Worm (Caenorhabditis elegans) whole organism, L3 larva: Measurements from ENCODE around the gene skr-20.

Experiments
- R02D3.7 ChIP-seq: fragments of 150-350 bp; optimal IDR thresholded peaks from 2 replicates; lab custom pipeline; 2014; ENCODE audit warnings: missing biosample characterization, missing genetic modification characterization
- ZK546.5 ChIP-seq: sonication (generic microtip); optimal IDR thresholded peaks from 2 replicates; lab custom pipeline; 2017; ENCODE audit warnings: missing biosample characterization, missing genetic modification characterization
- aly-2 ChIP-seq: fragments of 150-350 bp; optimal IDR thresholded peaks from 2 replicates; lab custom pipeline; 2014; ENCODE audit warnings: missing biosample characterization, missing genetic modification characterization
- ama-1 ChIP-seq: fragments of 150-350 bp; optimal IDR thresholded peaks from 2 replicates; lab custom pipeline; 2018
- ceh-16 ChIP-seq: sonication (generic microtip); optimal IDR thresholded peaks from 2 replicates; lab custom pipeline; 2017; ENCODE audit warnings: missing biosample characterization, missing genetic modification characterization
- ceh-28 ChIP-seq: fragments of 150-350 bp; optimal IDR thresholded peaks from 2 replicates; lab custom pipeline; 2014; ENCODE audit warnings: missing biosample characterization, missing genetic modification reagents, missing genetic modification characterization
- ceh-9 ChIP-seq: sonication (generic microtip); optimal IDR thresholded peaks from 2 replicates; lab custom pipeline; 2018; ENCODE audit warnings: missing biosample characterization, missing genetic modification characterization
- egl-27 ChIP-seq: sonication (generic microtip); optimal IDR thresholded peaks from 4 replicates; lab custom pipeline; 2017; ENCODE audit warnings: missing biosample characterization, missing genetic modification reagents, missing genetic modification characterization
- egl-5 ChIP-seq: fragments of 150-350 bp; optimal IDR thresholded peaks from 2 replicates; lab custom pipeline; 2017; ENCODE audit warnings: missing biosample characterization, missing genetic modification reagents, missing genetic modification characterization, inconsistent platforms
- elt-1 ChIP-seq: fragments of 150-350 bp; optimal IDR thresholded peaks from 2 replicates; lab custom pipeline; 2014; ENCODE audit warnings: missing biosample characterization, missing genetic modification characterization
- elt-2 ChIP-seq: sonication (generic microtip); optimal IDR thresholded peaks from 2 replicates; lab custom pipeline; 2016; ENCODE audit warnings: missing genetic modification reagents, mild to moderate bottlenecking, missing genetic modification characterization, missing compliant biosample characterization
- eor-1 ChIP-seq, 2 experiments: fragments of 150-350 bp; optimal IDR thresholded peaks; 2 replicates each; lab custom pipeline; 2014 to 2018; ENCODE audit warnings: missing biosample characterization in 2 of 2, missing genetic modification characterization in 2 of 2
- fkh-10 ChIP-seq: sonication (generic microtip); optimal IDR thresholded peaks from 2 replicates; lab custom pipeline; 2017; ENCODE audit warnings: missing biosample characterization, missing genetic modification reagents, missing genetic modification characterization
- fkh-2 ChIP-seq: fragments of 150-350 bp; optimal IDR thresholded peaks from 2 replicates; lab custom pipeline; 2014; ENCODE audit warnings: missing biosample characterization, missing genetic modification reagents, missing genetic modification characterization
- fos-1 ChIP-seq: fragments of 150-350 bp; optimal IDR thresholded peaks from 2 replicates; lab custom pipeline; 2014; ENCODE audit warnings: missing biosample characterization, missing genetic modification characterization
- hmg-11 ChIP-seq: sonication (generic microtip); optimal IDR thresholded peaks from 2 replicates; lab custom pipeline; 2016; ENCODE audit warnings: missing genetic modification characterization, missing compliant biosample characterization
- jun-1 ChIP-seq: fragments of 150-350 bp; optimal IDR thresholded peaks from 2 replicates; lab custom pipeline; 2014; ENCODE audit warnings: missing biosample characterization, missing genetic modification reagents, missing genetic modification characterization
- lin-15B ChIP-seq: fragments of 150-350 bp; optimal IDR thresholded peaks from 2 replicates; lab custom pipeline; 2014; ENCODE audit warnings: missing biosample characterization, missing genetic modification characterization
- lin-39 ChIP-seq: fragments of 150-350 bp; optimal IDR thresholded peaks from 2 replicates; lab custom pipeline; 2018; ENCODE audit warnings: missing biosample characterization, missing genetic modification reagents, missing genetic modification characterization
- lsy-12 ChIP-seq: sonication (generic microtip); optimal IDR thresholded peaks from 2 replicates; lab custom pipeline; 2016; ENCODE audit warnings: mild to moderate bottlenecking, missing genetic modification characterization, missing compliant biosample characterization
- mdl-1 ChIP-seq: fragments of 150-350 bp; optimal IDR thresholded peaks from 2 replicates; lab custom pipeline; 2014; ENCODE audit warnings: missing biosample characterization, missing genetic modification characterization
- nfya-1 ChIP-seq: sonication (generic microtip); optimal IDR thresholded peaks from 2 replicates; lab custom pipeline; 2017; ENCODE audit warnings: missing genetic modification characterization, mild to moderate bottlenecking, missing compliant biosample characterization, antibody characterized with exemption, moderate library complexity; ENCODE audit not compliant: insufficient read depth
- nhr-11 ChIP-seq: fragments of 150-350 bp; optimal IDR thresholded peaks from 2 replicates; lab custom pipeline; 2014; ENCODE audit warnings: missing biosample characterization, missing genetic modification characterization
- nhr-23 ChIP-seq: fragments of 150-350 bp; optimal IDR thresholded peaks from 2 replicates; lab custom pipeline; 2014; ENCODE audit warnings: missing biosample characterization, missing genetic modification reagents, missing genetic modification characterization
- nhr-237 ChIP-seq: fragments of 150-350 bp; optimal IDR thresholded peaks from 2 replicates; lab custom pipeline; 2014; ENCODE audit warnings: missing biosample characterization, missing genetic modification characterization
- nhr-25 ChIP-seq: sonication (generic microtip); optimal IDR thresholded peaks from 2 replicates; lab custom pipeline; 2017; ENCODE audit warnings: missing biosample characterization, missing genetic modification characterization
- nhr-28 ChIP-seq: fragments of 150-350 bp; optimal IDR thresholded peaks from 2 replicates; lab custom pipeline; 2014; ENCODE audit warnings: missing biosample characterization, missing genetic modification characterization
- nhr-43 ChIP-seq: sonication (generic microtip); optimal IDR thresholded peaks from 2 replicates; lab custom pipeline; 2016; ENCODE audit warnings: mild to moderate bottlenecking, missing genetic modification characterization, missing compliant biosample characterization; ENCODE audit not compliant: poor library complexity, severe bottlenecking
- nhr-76 ChIP-seq: fragments of 150-350 bp; sonication (generic microtip); optimal IDR thresholded peaks from 5 replicates; lab custom pipeline; 2014; ENCODE audit warnings: missing biosample characterization, missing genetic modification characterization
- nhr-77 ChIP-seq: fragments of 150-350 bp; optimal IDR thresholded peaks from 2 replicates; lab custom pipeline; 2014; ENCODE audit warnings: missing biosample characterization, missing genetic modification characterization
- pha-4 ChIP-seq: fragments of 150-350 bp; optimal IDR thresholded peaks from 2 replicates; lab custom pipeline; 2014; ENCODE audit warnings: missing biosample characterization, missing genetic modification reagents, missing genetic modification characterization
- pqm-1 ChIP-seq: fragments of 150-350 bp; optimal IDR thresholded peaks from 2 replicates; lab custom pipeline; 2017; ENCODE audit warnings: missing biosample characterization, missing genetic modification characterization, inconsistent platforms
- sea-2 ChIP-seq: fragments of 150-350 bp; sonication (generic microtip); optimal IDR thresholded peaks from 4 replicates; lab custom pipeline; 2014; ENCODE audit warnings: missing biosample characterization, missing genetic modification reagents, missing genetic modification characterization
- skn-1 ChIP-seq: fragments of 150-350 bp; optimal IDR thresholded peaks from 2 replicates; lab custom pipeline; 2014; ENCODE audit warnings: missing biosample characterization, missing genetic modification characterization
- snpc-4 ChIP-seq: fragments of 150-350 bp; optimal IDR thresholded peaks from 2 replicates; lab custom pipeline; 2014; ENCODE audit warnings: missing biosample characterization, missing genetic modification characterization
- tbx-2 ChIP-seq: sonication (generic microtip); optimal IDR thresholded peaks from 2 replicates; lab custom pipeline; 2016; ENCODE audit warnings: mild to moderate bottlenecking, missing genetic modification characterization, missing compliant biosample characterization
- unc-39 ChIP-seq: sonication (generic microtip); optimal IDR thresholded peaks from 4 replicates; lab custom pipeline; 2017; ENCODE audit warnings: missing biosample characterization, missing genetic modification characterization
- ztf-11 ChIP-seq: fragments of 150-350 bp; optimal IDR thresholded peaks from 2 replicates; lab custom pipeline; 2014; ENCODE audit warnings: missing biosample characterization, missing genetic modification characterization

Gene skr-20

ce11 chrX:13221357-13221756 lies 2.0 kb downstream of the skr-20 start, which contains the start of gene asp-4:
asp-4 (minus strand) TSS chrX:13221462.
- TF ChIP-seq ztf-11 (tag; lab: Kevin White, UChicago) = no peak
- no peak for TF ChIP-seq ceh-9
- TF ChIP-seq sea-2 (GFP tag; lab: Kevin White, UChicago) = no peak
- no peak for TF ChIP-seq nhr-11
- no peak for TF ChIP-seq nfya-1 (tag; lab: Kevin White, UChicago)
- TF ChIP-seq elt-2 (tag; lab: Kevin White, UChicago) = peak; percentile 31
- TF ChIP-seq, all 47 proteins: peak for 1

ce11 chrX:13220609-13221008 lies 2.7 kb downstream of the skr-20 start:
- no peak for TF ChIP-seq pha-4 (tag; lab: Kevin White, UChicago)
- TF ChIP-seq nhr-43 (tag; lab: Kevin White, UChicago) = no peak
- TF ChIP-seq nhr-11 = no peak
- TF ChIP-seq lin-15B (tag; lab: Kevin White, UChicago) = no peak
- no peak for TF ChIP-seq R02D3.7
- no peak for TF ChIP-seq fkh-2
- no peak for TF ChIP-seq egl-5 (tag; lab: Kevin White, UChicago)
- TF ChIP-seq lin-39 (tag; lab: Kevin White, UChicago) = peak; percentile 24
- no peak for TF ChIP-seq sea-2 (GFP tag; lab: Kevin White, UChicago)
- TF ChIP-seq jun-1 (tag; lab: Kevin White, UChicago) = no peak
- no peak for TF ChIP-seq ceh-16 (tag; lab: Kevin White, UChicago)
- TF ChIP-seq nfya-1 (tag; lab: Kevin White, UChicago) = peak; percentile 20
- TF ChIP-seq ceh-28 (tag; lab: Kevin White, UChicago) = no peak
- TF ChIP-seq lsy-12 (tag; lab: Kevin White, UChicago) = no peak
- TF ChIP-seq nhr-28 (tag; lab: Kevin White, UChicago) = no peak
- TF ChIP-seq skn-1 (tag; lab: Kevin White, UChicago) = no peak
- TF ChIP-seq tbx-2 = no peak
- TF ChIP-seq nhr-237 (tag; lab: Kevin White, UChicago) = no peak
- TF ChIP-seq pqm-1 = no peak
- TF ChIP-seq unc-39 (tag; lab: Kevin White, UChicago) = no peak
- TF ChIP-seq nhr-25 (tag; lab: Kevin White, UChicago) = no peak
- TF ChIP-seq nhr-76 (tag; lab: Kevin White, UChicago) = no peak
- TF ChIP-seq snpc-4 (tag; lab: Kevin White, UChicago) = peak; percentile 37
- no peak for TF ChIP-seq nhr-77 (tag; lab: Kevin White, UChicago)

ce11 chrX:13217940-13218339 lies 5.4 kb downstream of the skr-20 start:
- no peak for TF ChIP-seq egl-27 (tag; lab: Kevin White, UChicago)
- TF ChIP-seq fkh-2 = no peak
- no peak for TF ChIP-seq mdl-1 (tag; lab: Kevin White, UChicago)
- no peak for TF ChIP-seq nhr-11
- no peak for TF ChIP-seq nhr-28 (tag; lab: Kevin White, UChicago)
- TF ChIP-seq nhr-23 (tag; lab: Kevin White, UChicago) = no peak
- no peak for TF ChIP-seq ama-1 (lab: Kevin White, UChicago)
- no peak for TF ChIP-seq eor-1 (tag; optimal IDR thresholded peaks at IDR 0.05; lab: Kevin White, UChicago)

- no peak for TF ChIP-seq mdl-1 (tag; lab: Kevin White, UChicago)
- no peak for TF ChIP-seq skn-1 (tag; lab: Kevin White, UChicago)
- no peak for TF ChIP-seq pqm-1
- TF ChIP-seq R02D3.7 = no peak
- TF ChIP-seq fos-1 (tag; lab: Kevin White, UChicago) = no peak
- no peak for TF ChIP-seq nfya-1 (tag; lab: Kevin White, UChicago)
- TF ChIP-seq hmg-11 (tag; lab: Kevin White, UChicago) = no peak
- no peak for TF ChIP-seq unc-39 (tag; lab: Kevin White, UChicago)
- no peak for TF ChIP-seq elt-1 (tag; lab: Kevin White, UChicago)
- TF ChIP-seq aly-2 (tag; lab: Kevin White, UChicago) = no peak
- TF ChIP-seq fkh-10 (GFP tag; lab: Kevin White, UChicago) = no peak
- no peak for TF ChIP-seq egl-27 (tag; lab: Kevin White, UChicago)
- TF ChIP-seq lsy-12 (tag; lab: Kevin White, UChicago) = no peak
- TF ChIP-seq nhr-23 (tag; lab: Kevin White, UChicago) = no peak
- no peak for TF ChIP-seq eor-1 (tag; optimal IDR thresholded peaks at IDR 0.05; lab: Kevin White, UChicago)
- no peak for TF ChIP-seq ztf-11 (tag; lab: Kevin White, UChicago)
- TF ChIP-seq nhr-28 (tag; lab: Kevin White, UChicago) = no peak
- TF ChIP-seq nhr-25 (tag; lab: Kevin White, UChicago) = no peak
- no peak for TF ChIP-seq ZK546.5 (tag; lab: Kevin White, UChicago)
Measured at ce11 chrX:13216802-13217201, 6.5 kb downstream of the skr-20 start, which contains the start of gene R12H7.4. R12H7.4 (plus strand) TSS chrX:13217102.
